Worm (Caenorhabditis elegans): ENCODE results near the gene T23F11.6.
A peak's percentile ranks its signal among the peaks of the same experiment; 100 is the strongest.

ce11 chrIII:4693281-4693680 is 45.6 kb upstream of the T23F11.6 start, which contains the start of gene nifk-1:
- TF ChIP-seq hmg-4 (GFP tag; optimal IDR thresholded peaks at IDR 0.05) = no peak
- no peak for TF ChIP-seq ceh-13 (GFP tag; optimal IDR thresholded peaks at IDR 0.05)
- no peak for TF ChIP-seq ama-1 (optimal IDR thresholded peaks at IDR 0.05)
- 0 out of 2 replicates have a peak, but pooled peaks have one; percentile 5 for TF ChIP-seq sea-1 (GFP tag; conservative IDR thresholded peaks at IDR 0.05)
- TF ChIP-seq tra-4 (tag; optimal IDR thresholded peaks at IDR 0.05) = no peak
- TF ChIP-seq hnd-1 (tag; optimal IDR thresholded peaks at IDR 0.05) = no peak
- peak; percentile 60 for TF ChIP-seq F13C5.2 (tag; optimal IDR thresholded peaks at IDR 0.05)
- no peak for TF ChIP-seq flt-1 (GFP tag; IDR thresholded peaks at IDR 0.05)
- no peak for TF ChIP-seq pes-1 (GFP tag; IDR thresholded peaks at IDR 0.05)

Data from whole organism, early embryonic.